Worm (Caenorhabditis elegans) whole organism, young adult: ENCODE results near the gene F59D6.1.

Experiments used
- D2030.7 ChIP-seq: fragments of 200-800 bp; sonication (Bioruptor generic); IDR thresholded peaks from 2 replicates; pipeline ENCODE4 v1.3.6; 2022; ENCODE audit warnings: missing genetic modification reagents, missing genetic modification characterization, missing compliant biosample characterization
- F10E7.11 ChIP-seq: sonication (generic microtip); optimal IDR thresholded peaks from 2 replicates; lab custom pipeline; 2017; ENCODE audit warnings: mild to moderate bottlenecking, missing genetic modification characterization, moderate library complexity, missing compliant biosample characterization
- F57C9.4 ChIP-seq: sonication (generic microtip); optimal IDR thresholded peaks from 2 replicates; lab custom pipeline; 2017; ENCODE audit warnings: mild to moderate bottlenecking, missing genetic modification characterization, missing compliant biosample characterization
- ceh-58 ChIP-seq: fragments of 200-800 bp; sonication (Bioruptor generic); IDR thresholded peaks from 2 replicates; pipeline ENCODE4 v1.3.6; 2022; ENCODE audit warnings: missing genetic modification characterization, missing compliant biosample characterization
- dpl-1 ChIP-seq: fragments of 150-350 bp; optimal IDR thresholded peaks from 2 replicates; lab custom pipeline; 2014; ENCODE audit warnings: missing biosample characterization, missing genetic modification reagents, missing genetic modification characterization
- mcd-1 ChIP-seq: fragments of 200-800 bp; sonication (Bioruptor generic); IDR thresholded peaks from 2 replicates; pipeline ENCODE4 v1.3.6; 2022; ENCODE audit warnings: missing genetic modification reagents, missing genetic modification characterization, missing compliant biosample characterization
- rpc-1 ChIP-seq, 2 experiments: fragments of 150-350 bp in 1 of 2; sonication (generic microtip) in 1 of 2; optimal IDR thresholded peaks; 2 replicates each; lab custom pipeline; 2014 to 2018; ENCODE audit warnings: missing biosample characterization in 1 of 2, missing genetic modification characterization in 1 of 2, missing genetic modification reagents in 1 of 2, missing genotype in 1 of 2
- snpc-4 ChIP-seq, 5 experiments: fragments of 150-350 bp in 1 of 5; sonication (generic microtip) in 4 of 5; optimal IDR thresholded peaks; 2 replicates each; lab custom pipeline; 2014 to 2018; ENCODE audit warnings: missing genetic modification characterization in 5 of 5, missing biosample characterization in 3 of 5, antibody characterized with exemption in 2 of 5, mild to moderate bottlenecking in 2 of 5, missing compliant biosample characterization in 2 of 5, missing genotype in 2 of 5, moderate library complexity in 2 of 5, missing genetic modification reagents in 1 of 5
- tbx-9 ChIP-seq: sonication (generic microtip); optimal IDR thresholded peaks from 2 replicates; lab custom pipeline; 2016; ENCODE audit warnings: borderline replicate concordance, missing genetic modification characterization, inconsistent platforms, missing compliant biosample characterization

ce11 chrV:3088768-3089167, 43.8 kb downstream of the F59D6.1 start, which contains the start of gene acs-21:
- TF ChIP-seq ceh-58 (GFP tag; lab: Robert Waterston, UW), result no peak
- no peak for TF ChIP-seq D2030.7 (GFP tag; lab: Robert Waterston, UW)
- no peak for TF ChIP-seq tbx-9 (tag; lab: Kevin White, UChicago)
- TF ChIP-seq mcd-1 (GFP tag; lab: Robert Waterston, UW), result no peak
- no peak for TF ChIP-seq F57C9.4 (tag; lab: Kevin White, UChicago)
- no peak for TF ChIP-seq F10E7.11 (tag; lab: Kevin White, UChicago)
- no peak for TF ChIP-seq rpc-1 (optimal IDR thresholded peaks at IDR 0.05; lab: Kevin White, UChicago)
- no peak for TF ChIP-seq rpc-1 (tag; optimal IDR thresholded peaks at IDR 0.05; lab: Kevin White, UChicago)
- TF ChIP-seq dpl-1 (GFP tag; lab: Kevin White, UChicago), result no peak
- TF ChIP-seq snpc-4 (GFP tag; optimal IDR thresholded peaks at IDR 0.05; lab: Kevin White, UChicago), result no peak
- no peak for TF ChIP-seq snpc-4 (tag; optimal IDR thresholded peaks at IDR 0.05; lab: Kevin White, UChicago)
